Fruit fly (Drosophila melanogaster) whole organism, embryonic: Measurements from ENCODE around the gene CG3277.

Experiments
- Bdp1 ChIP-seq: fragments of 200-800 bp; sonication (Bioruptor generic); optimal IDR thresholded peaks from 3 replicates; lab custom pipeline; 2016; ENCODE audit warnings: missing biosample characterization, missing genetic modification characterization
- CG10209 ChIP-seq: fragments of 200-800 bp; sonication (Bioruptor generic); optimal IDR thresholded peaks from 3 replicates; lab custom pipeline; 2017; ENCODE audit warnings: missing biosample characterization, mild to moderate bottlenecking, missing genetic modification characterization, missing genetic modification reagents
- CG12219 ChIP-seq: fragments of 200-800 bp; sonication (Bioruptor generic); optimal IDR thresholded peaks from 3 replicates; lab custom pipeline; 2018; ENCODE audit warnings: missing biosample characterization, mild to moderate bottlenecking, missing genetic modification characterization
- CG12236 ChIP-seq: fragments of 200-800 bp; sonication (Bioruptor generic); optimal IDR thresholded peaks from 2 replicates; lab custom pipeline; 2016; ENCODE audit warnings: missing biosample characterization, missing genetic modification characterization
- CG14441 ChIP-seq: fragments of 200-800 bp; sonication (Bioruptor generic); IDR thresholded peaks from 2 replicates; pipeline ENCODE4 v1.3.6; 2022; ENCODE audit warnings: missing biosample characterization, missing genetic modification characterization
- CG15601 ChIP-seq: fragments of 200-800 bp; sonication (Bioruptor generic); optimal IDR thresholded peaks from 3 replicates; lab custom pipeline; 2019; ENCODE audit warnings: missing biosample characterization, mild to moderate bottlenecking, missing genetic modification characterization, moderate library complexity
- CG17328 ChIP-seq: fragments of 200-800 bp; sonication (Bioruptor generic); IDR thresholded peaks from 2 replicates; pipeline ENCODE4 v1.3.6; 2022; ENCODE audit warnings: missing biosample characterization, missing genetic modification characterization
- CG17612 ChIP-seq: fragments of 200-800 bp; sonication (Bioruptor generic); IDR thresholded peaks from 2 replicates; pipeline ENCODE4 v1.3.6; 2022; ENCODE audit warnings: missing biosample characterization, missing genetic modification characterization
- CG1832 ChIP-seq: fragments of 200-800 bp; sonication (Bioruptor generic); optimal IDR thresholded peaks from 2 replicates; lab custom pipeline; 2017; ENCODE audit warnings: missing biosample characterization, mild to moderate bottlenecking, missing genetic modification characterization, inconsistent platforms
- CG32767 ChIP-seq: fragments of 200-800 bp; sonication (Bioruptor generic); IDR thresholded peaks from 2 replicates; pipeline ENCODE4 v1.3.6; 2022; ENCODE audit warnings: missing biosample characterization, missing genetic modification characterization
- CG3281 ChIP-seq: fragments of 200-800 bp; sonication (Bioruptor generic); optimal IDR thresholded peaks from 3 replicates; lab custom pipeline; 2017; ENCODE audit warnings: missing biosample characterization, mild to moderate bottlenecking, missing genetic modification characterization
- CG3407 ChIP-seq: fragments of 200-800 bp; sonication (Bioruptor generic); optimal IDR thresholded peaks from 2 replicates; lab custom pipeline; 2018; ENCODE audit warnings: missing biosample characterization, mild to moderate bottlenecking, missing genetic modification characterization
- CG3726 ChIP-seq: fragments of 200-800 bp; sonication (Bioruptor generic); IDR thresholded peaks from 3 replicates; pipeline ENCODE4, ENCODE4 v1.3.6; 2022; ENCODE audit warnings: missing biosample characterization, missing genetic modification characterization
- CG3995 ChIP-seq: fragments of 200-800 bp; sonication (Bioruptor generic); optimal IDR thresholded peaks from 3 replicates; lab custom pipeline; 2016; ENCODE audit warnings: missing biosample characterization, missing genetic modification characterization
- CG6272 ChIP-seq: fragments of 200-800 bp; sonication (Bioruptor generic); IDR thresholded peaks from 2 replicates; pipeline ENCODE4 v1.3.6; 2022; ENCODE audit warnings: missing biosample characterization, missing genetic modification characterization
- CG6791 ChIP-seq: fragments of 200-800 bp; sonication (Bioruptor generic); IDR thresholded peaks from 3 replicates; pipeline ENCODE4 v1.3.6; 2022; ENCODE audit warnings: missing biosample characterization, missing genetic modification characterization; ENCODE audit not compliant: partially characterized antibody
- CG7839 ChIP-seq: fragments of 200-800 bp; sonication (Bioruptor generic); optimal IDR thresholded peaks from 3 replicates; lab custom pipeline; 2018; ENCODE audit warnings: missing biosample characterization, mild to moderate bottlenecking, missing genetic modification characterization, moderate library complexity
- CG8359 ChIP-seq: fragments of 200-800 bp; sonication (Bioruptor generic); optimal IDR thresholded peaks from 2 replicates; lab custom pipeline; 2017; ENCODE audit warnings: missing biosample characterization, mild to moderate bottlenecking, missing genetic modification characterization, borderline replicate concordance
- Dad ChIP-seq: fragments of 200-800 bp; sonication (Bioruptor generic); optimal IDR thresholded peaks from 3 replicates; lab custom pipeline; 2016; ENCODE audit warnings: missing biosample characterization, missing genetic modification characterization
- Dek ChIP-seq: fragments of 200-800 bp; sonication (Bioruptor generic); optimal IDR thresholded peaks from 3 replicates; lab custom pipeline; 2019; ENCODE audit warnings: missing biosample characterization, mild to moderate bottlenecking, missing genetic modification characterization, moderate library complexity
- Dll ChIP-seq: fragments of 200-800 bp; sonication (Bioruptor generic); IDR thresholded peaks from 4 replicates; pipeline ENCODE4 v1.3.6; 2022; ENCODE audit warnings: missing biosample characterization, missing genetic modification characterization; ENCODE audit not compliant: partially characterized antibody
- Drgx ChIP-seq: fragments of 200-800 bp; sonication (Bioruptor generic); IDR thresholded peaks from 2 replicates; pipeline ENCODE4 v1.3.6; 2022; ENCODE audit warnings: missing biosample characterization, missing genetic modification characterization
- E2f2 ChIP-seq: fragments of 200-800 bp; sonication (Bioruptor generic); IDR thresholded peaks from 2 replicates; pipeline ENCODE4 v1.3.6; 2022; ENCODE audit warnings: missing biosample characterization, missing genetic modification characterization
- Fer1 ChIP-seq: fragments of 200-800 bp; sonication (Bioruptor generic); optimal IDR thresholded peaks from 2 replicates; lab custom pipeline; 2017; ENCODE audit warnings: missing biosample characterization, mild to moderate bottlenecking, missing genetic modification characterization
- Gsc ChIP-seq: fragments of 200-800 bp; sonication (Bioruptor generic); IDR thresholded peaks from 2 replicates; pipeline ENCODE4 v1.3.6; 2022; ENCODE audit warnings: missing biosample characterization, missing genetic modification characterization
- Gug ChIP-seq: fragments of 200-800 bp; sonication (Bioruptor generic); IDR thresholded peaks from 4 replicates; pipeline ENCODE4 v1.3.6; 2022; ENCODE audit warnings: missing biosample characterization, missing genetic modification characterization
- H2.0 ChIP-seq: fragments of 200-800 bp; sonication (Bioruptor generic); IDR thresholded peaks from 2 replicates; pipeline ENCODE4 v1.3.6; 2022; ENCODE audit warnings: missing biosample characterization, missing genetic modification characterization
- Meics ChIP-seq: fragments of 200-800 bp; sonication (Bioruptor generic); optimal IDR thresholded peaks from 2 replicates; lab custom pipeline; 2017; ENCODE audit warnings: missing biosample characterization, mild to moderate bottlenecking, missing genetic modification characterization
- Oli ChIP-seq: fragments of 200-800 bp; sonication (Bioruptor generic); optimal IDR thresholded peaks from 2 replicates; lab custom pipeline; 2018; ENCODE audit warnings: missing biosample characterization, mild to moderate bottlenecking, missing genetic modification characterization, moderate library complexity
- Sry-δ ChIP-seq: fragments of 200-800 bp; sonication (Bioruptor generic); optimal IDR thresholded peaks from 2 replicates; lab custom pipeline; 2016; ENCODE audit warnings: missing biosample characterization, missing genetic modification characterization
- YL-1 ChIP-seq: fragments of 200-800 bp; sonication (Bioruptor generic); optimal IDR thresholded peaks from 3 replicates; lab custom pipeline; 2017; ENCODE audit warnings: missing biosample characterization, mild to moderate bottlenecking, missing genetic modification characterization
- ato ChIP-seq: fragments of 200-800 bp; sonication (Bioruptor generic); IDR thresholded peaks from 2 replicates; pipeline ENCODE4 v1.3.6; 2022; ENCODE audit warnings: missing biosample characterization, missing genetic modification characterization; ENCODE audit not compliant: partially characterized antibody
- dpn ChIP-seq, 2 experiments: fragments of 200-800 bp; sonication (Bioruptor generic); optimal IDR thresholded peaks; 3 replicates each; lab custom pipeline; 2016; ENCODE audit warnings: missing biosample characterization in 2 of 2, missing genetic modification characterization in 2 of 2
- en ChIP-seq: fragments of 200-800 bp; sonication (Bioruptor generic); optimal IDR thresholded peaks from 2 replicates; lab custom pipeline; 2016; ENCODE audit warnings: missing biosample characterization, missing genetic modification characterization
- eve ChIP-seq, 2 experiments: fragments of >200 bp; optimal IDR thresholded peaks; 2 replicates each; lab custom pipeline; 2017; ENCODE audit warnings: missing biosample characterization in 2 of 2, missing genetic modification characterization in 2 of 2
- exex ChIP-seq: fragments of 200-800 bp; sonication (Bioruptor generic); optimal IDR thresholded peaks from 4 replicates; lab custom pipeline; 2018; ENCODE audit warnings: missing biosample characterization, mild to moderate bottlenecking, missing genetic modification characterization, moderate library complexity
- hkb ChIP-seq, 2 experiments: fragments of 200-800 bp in 1 of 2; fragments of >200 bp in 1 of 2; sonication (Bioruptor generic) in 1 of 2; IDR thresholded peaks in 1 of 2; optimal IDR thresholded peaks in 1 of 2; 2 replicates each; pipeline versions ENCODE4 v1.3.6 to Lab custom; 2017 to 2022; ENCODE audit warnings: missing biosample characterization in 1 of 2, missing genetic modification characterization in 1 of 2
- lbe ChIP-seq: fragments of 200-800 bp; sonication (Bioruptor generic); optimal IDR thresholded peaks from 2 replicates; lab custom pipeline; 2016; ENCODE audit warnings: missing biosample characterization, mild to moderate bottlenecking, missing genetic modification characterization
- lilli ChIP-seq: fragments of 200-800 bp; sonication (Bioruptor generic); optimal IDR thresholded peaks from 3 replicates; lab custom pipeline; 2016; ENCODE audit warnings: missing biosample characterization, missing genetic modification characterization
- onecut ChIP-seq: fragments of 200-800 bp; sonication (Bioruptor generic); IDR thresholded peaks from 2 replicates; pipeline ENCODE4 v1.3.6; 2022; ENCODE audit warnings: missing biosample characterization, missing genetic modification characterization
- pfk ChIP-seq: fragments of 200-800 bp; sonication (Bioruptor generic); optimal IDR thresholded peaks from 2 replicates; lab custom pipeline; 2018; ENCODE audit warnings: missing biosample characterization, mild to moderate bottlenecking, missing genetic modification characterization, moderate library complexity
- pnt ChIP-seq: fragments of 200-800 bp; sonication (Bioruptor generic); optimal IDR thresholded peaks from 3 replicates; lab custom pipeline; 2016; ENCODE audit warnings: missing biosample characterization, missing genetic modification characterization
- sc ChIP-seq, 3 experiments: fragments of >200 bp in 2 of 3; fragments of 200-800 bp in 1 of 3; sonication (Bioruptor generic) in 1 of 3; optimal IDR thresholded peaks; 2 replicates in 2 of 3; 3 replicates in 1 of 3; lab custom pipeline; 2017; ENCODE audit warnings: mild to moderate bottlenecking in 1 of 3, missing biosample characterization in 1 of 3, missing genetic modification characterization in 1 of 3, missing genetic modification reagents in 1 of 3
- sisA ChIP-seq: fragments of 200-800 bp; sonication (Bioruptor generic); IDR thresholded peaks from 2 replicates; pipeline ENCODE4 v1.3.6; 2022; ENCODE audit warnings: missing biosample characterization, missing genetic modification characterization
- sob ChIP-seq: fragments of 200-800 bp; sonication (Bioruptor generic); IDR thresholded peaks from 2 replicates; pipeline ENCODE4 v1.3.6; 2022; ENCODE audit warnings: missing biosample characterization, missing genetic modification characterization
- ssp ChIP-seq: fragments of 200-800 bp; sonication (Bioruptor generic); IDR thresholded peaks from 2 replicates; pipeline ENCODE4 v1.3.6; 2022; ENCODE audit warnings: missing biosample characterization, missing genetic modification characterization
- wek ChIP-seq: fragments of 200-800 bp; sonication (Bioruptor generic); optimal IDR thresholded peaks from 3 replicates; lab custom pipeline; 2018; ENCODE audit warnings: missing biosample characterization, mild to moderate bottlenecking, missing genetic modification characterization, moderate library complexity
- z ChIP-seq: fragments of 200-800 bp; sonication (Bioruptor generic); IDR thresholded peaks from 3 replicates; pipeline ENCODE4 v1.3.6; 2022; ENCODE audit warnings: missing biosample characterization, missing genetic modification characterization

The CG3277 gene

DNA sequence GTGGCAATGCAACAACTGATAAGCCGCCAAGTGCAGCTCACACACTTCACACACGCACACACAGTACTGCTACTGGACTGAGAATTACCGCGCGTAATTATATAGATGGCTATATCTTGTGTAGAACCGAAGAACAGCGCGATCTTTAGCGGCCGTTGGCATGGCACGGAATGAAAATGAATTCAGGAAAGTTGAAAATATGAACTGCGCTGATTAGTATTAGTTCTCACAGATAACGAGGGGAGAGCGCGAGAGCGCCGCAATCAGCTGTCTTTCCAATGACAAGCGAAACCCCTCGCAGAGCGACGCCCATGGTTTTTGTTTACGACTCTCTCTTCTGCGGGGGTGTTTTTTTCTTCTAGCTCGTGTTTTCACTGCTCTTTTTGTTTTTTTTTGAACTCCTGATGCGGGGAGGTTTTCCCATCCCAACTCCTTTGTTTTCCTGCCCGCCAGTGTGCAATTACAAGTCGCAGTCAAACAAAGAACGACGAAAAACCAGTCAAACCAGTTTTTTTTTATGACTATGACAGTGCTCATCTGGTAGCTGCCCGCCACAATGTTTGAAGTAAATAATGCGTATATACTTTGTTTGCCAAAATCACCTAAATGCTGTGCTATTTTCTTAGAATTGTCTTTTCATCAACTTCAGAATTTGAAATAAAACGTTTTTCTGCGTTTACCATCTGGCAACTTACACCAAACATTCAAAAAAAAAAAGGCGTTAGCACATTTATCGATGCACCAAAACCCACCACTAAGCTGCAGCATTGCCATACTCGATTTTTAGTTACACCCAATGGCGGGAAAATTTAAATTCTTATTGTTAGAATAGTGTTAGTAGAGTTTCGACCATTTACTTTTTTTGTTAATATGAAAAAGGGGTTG, 700 bp upstream of the CG3277 start, which contains the start of gene CG9663 (continued):
- TF ChIP-seq exex (tag; lab: Kevin White, UChicago) (peak; percentile 86), pnt (GFP tag; lab: Kevin White, UChicago) (no peak), en (GFP tag; lab: Kevin White, UChicago) (no peak), CG8359 (GFP tag; lab: Kevin White, UChicago) (no peak), hkb (optimal IDR thresholded peaks at IDR 0.05; lab: Kevin White, UChicago) (no peak), hkb (GFP tag; IDR thresholded peaks at IDR 0.05; lab: Robert Waterston, UW) (peak; percentile 36; the same call in 1 of the 2 replicates), CG14441 (GFP tag; lab: Robert Waterston, UW) (no peak; the same call in 1 of the 2 replicates), sob (GFP tag; lab: Robert Waterston, UW) (peak; percentile 62; the same call in 1 of the 2 replicates), onecut (GFP tag; lab: Robert Waterston, UW) (peak; percentile 48), sisA (GFP tag; lab: Robert Waterston, UW) (no peak), sc (optimal IDR thresholded peaks at IDR 0.05; lab: Kevin White, UChicago) (no peak), sc (GFP tag; optimal IDR thresholded peaks at IDR 0.05; lab: Kevin White, UChicago) (no peak), z (GFP tag; lab: Robert Waterston, UW) (no peak), CG10209 (GFP tag; lab: Kevin White, UChicago) (no peak), CG3726 (no peak), Drgx (GFP tag; lab: Robert Waterston, UW) (peak; percentile 61), CG3995 (GFP tag; lab: Kevin White, UChicago) (no peak), Sry-δ (GFP tag; lab: Kevin White, UChicago) (peak; percentile 91), Oli (tag; lab: Kevin White, UChicago) (no peak), Fer1 (peak; percentile 60), lbe (GFP tag; lab: Kevin White, UChicago) (peak; percentile 43), Gug (GFP tag; lab: Robert Waterston, UW) (peak; percentile 31; the same call in 1 of the 4 replicates), CG17612 (GFP tag; lab: Robert Waterston, UW) (no peak), Bdp1 (GFP tag; lab: Kevin White, UChicago) (no peak), CG6272 (GFP tag; lab: Robert Waterston, UW) (no peak), dpn (GFP tag; optimal IDR thresholded peaks at IDR 0.05; lab: Kevin White, UChicago) (peak; percentile 14 to 34), CG7839 (tag; lab: Kevin White, UChicago) (peak; percentile 28), Meics (GFP tag; lab: Kevin White, UChicago) (peak; percentile 17), Gsc (GFP tag; lab: Robert Waterston, UW) (no peak), Dad (GFP tag; lab: Kevin White, UChicago) (no peak), Dll (GFP tag; lab: Robert Waterston, UW) (peak; percentile 43; the same call in 2 of the 4 replicates), CG12219 (peak; percentile 14), H2.0 (GFP tag; lab: Robert Waterston, UW) (no peak), YL-1 (GFP tag; lab: Kevin White, UChicago) (peak; percentile 20), CG3407 (GFP tag; lab: Kevin White, UChicago) (no peak), CG12236 (GFP tag; lab: Kevin White, UChicago) (no peak), wek (no peak), CG32767 (GFP tag; lab: Robert Waterston, UW) (no peak), CG6791 (GFP tag; lab: Robert Waterston, UW) (peak; percentile 65; the same call in 2 of the 3 replicates), lilli (GFP tag; lab: Kevin White, UChicago) (peak; percentile 44), pfk (GFP tag; lab: Kevin White, UChicago) (peak; percentile 36), eve (GFP tag; optimal IDR thresholded peaks at IDR 0.05; lab: Kevin White, UChicago) (peak in 1 of 2 experiments; percentile 27), CG3281 (no peak), CG17328 (GFP tag; lab: Robert Waterston, UW) (no peak), ssp (no peak), CG1832 (no peak), Dek (tag; lab: Kevin White, UChicago) (no peak), ato (0 out of 2 replicates have a peak, but pooled peaks have one; percentile 9), E2f2 (GFP tag; lab: Robert Waterston, UW) (peak; percentile 97), CG15601 (tag; lab: Kevin White, UChicago) (peak; percentile 9)
